Worm (Caenorhabditis elegans): ENCODE results near the gene T13B5.9.

- TF ChIP-seq klf-2 (GFP tag; conservative IDR thresholded peaks at IDR 0.05) (no peak), tab-1 (GFP tag; IDR thresholded peaks at IDR 0.05) (no peak), ztf-29 (GFP tag; IDR thresholded peaks at IDR 0.05) (no peak), cog-1 (tag; optimal IDR thresholded peaks at IDR 0.05) (no peak), ztf-23 (GFP tag; IDR thresholded peaks at IDR 0.05) (no peak), med-1 (GFP tag; optimal IDR thresholded peaks at IDR 0.05; ENCODE audit: insufficient read depth) (no peak), ref-1 (GFP tag; conservative IDR thresholded peaks at IDR 0.05) (no peak), flt-1 (GFP tag; IDR thresholded peaks at IDR 0.05) (no peak)
Measured at ce11 chrII:1104409-1104808, at the start of gene T13B5.9.
